Worm (Caenorhabditis elegans): ENCODE data around the gene C14B1.3.

- TF ChIP-seq pqm-1 (tag; optimal IDR thresholded peaks at IDR 0.05) = no peak
- TF ChIP-seq nhr-76 (tag; optimal IDR thresholded peaks at IDR 0.05) = no peak
- no peak for TF ChIP-seq hlh-30 (tag; optimal IDR thresholded peaks at IDR 0.05; ENCODE audit: insufficient read depth)
- no peak for TF ChIP-seq nhr-77 (tag; optimal IDR thresholded peaks at IDR 0.05)
- TF ChIP-seq fkh-10 (GFP tag; optimal IDR thresholded peaks at IDR 0.05) = no peak
- TF ChIP-seq mdl-1 (tag; optimal IDR thresholded peaks at IDR 0.05) = no peak
- TF ChIP-seq hlh-11 (tag; optimal IDR thresholded peaks at IDR 0.05) = no peak
Observed at ce11 chrIII:3675480-3675879, 27.9 kb upstream of the C14B1.3 start.
